Fruit fly (Drosophila melanogaster) whole organism, larva: ENCODE measurements around the gene OtopLc.
A peak's percentile ranks its signal among the peaks of the same experiment; 100 is the strongest.

Experiments
- noc ChIP-seq: fragments of 200-800 bp; sonication (Bioruptor generic); optimal IDR thresholded peaks from 3 replicates; lab custom pipeline; 2019; ENCODE audit warnings: missing biosample characterization, mild to moderate bottlenecking, missing genetic modification characterization, moderate library complexity

The OtopLc gene

DNA sequence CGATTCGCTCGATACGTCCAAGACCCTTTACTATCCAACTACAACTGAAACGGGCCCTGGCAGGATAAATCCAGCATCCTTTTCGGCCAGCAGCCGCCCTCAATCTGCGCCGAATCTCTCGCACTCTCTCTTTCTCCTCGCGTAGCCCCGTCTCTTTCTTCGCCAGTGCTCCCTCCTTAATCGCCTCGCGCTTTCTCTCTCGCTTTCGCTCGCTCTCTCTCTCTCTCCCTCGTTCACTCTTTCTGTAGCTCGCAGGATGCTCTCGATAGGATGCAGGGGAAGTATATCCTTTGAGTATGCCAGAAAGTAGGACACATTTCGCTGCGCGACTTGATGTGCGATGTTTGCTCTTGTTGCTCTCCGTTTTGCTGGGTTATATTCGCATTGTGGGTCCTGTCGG, 25.1 kb downstream of the OtopLc start:
- TF ChIP-seq noc (tag; lab: Kevin White, UChicago), result no peak

DNA sequence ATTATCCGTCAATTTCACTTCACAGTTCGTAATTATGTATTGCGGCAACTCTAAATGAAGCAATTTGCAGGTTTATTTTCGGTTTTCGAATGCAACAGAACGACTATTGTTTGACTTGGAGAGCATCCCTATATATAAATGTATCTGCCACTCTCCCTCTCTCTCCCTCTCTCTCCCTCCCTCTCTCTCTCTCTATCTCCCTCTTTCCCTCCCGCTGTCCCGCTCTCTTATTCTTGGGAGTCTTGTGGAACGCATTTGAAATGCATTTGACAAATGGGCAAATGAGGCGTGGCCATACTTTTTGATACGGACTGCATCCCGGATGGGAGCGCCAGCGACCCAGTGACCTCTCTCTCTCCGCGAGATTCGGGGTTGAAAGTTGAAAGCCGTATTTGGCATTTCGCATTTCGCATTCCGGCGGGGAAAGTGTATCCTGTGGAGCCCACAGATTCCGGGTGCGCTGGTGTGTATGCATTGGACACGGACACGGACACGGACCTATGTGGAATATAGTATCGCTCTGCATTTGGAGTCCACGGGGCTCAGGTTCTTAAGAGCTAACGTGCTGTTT, 26.0 kb downstream of the OtopLc start:
- TF ChIP-seq noc (tag; lab: Kevin White, UChicago), result no peak

DNA sequence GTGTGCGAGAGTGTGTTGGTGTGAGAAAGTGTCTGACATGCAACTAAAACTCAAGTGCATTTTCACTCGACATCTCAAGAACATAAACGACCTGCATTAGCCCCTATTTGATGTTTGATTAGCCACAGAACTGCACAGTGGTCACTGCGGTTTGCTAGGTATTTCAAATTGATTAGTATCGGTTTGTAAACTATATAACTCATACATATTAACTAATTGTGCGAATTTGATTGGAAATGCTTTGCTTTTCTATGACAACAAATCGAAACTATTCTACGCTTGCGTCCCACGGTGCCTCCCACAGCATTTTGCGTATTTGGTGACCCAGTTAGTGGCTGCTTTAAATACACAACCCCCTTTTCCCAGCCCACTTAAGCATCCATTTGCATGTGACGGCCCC, 27.9 kb downstream of the OtopLc start:
- TF ChIP-seq noc (tag; lab: Kevin White, UChicago), result no peak

DNA sequence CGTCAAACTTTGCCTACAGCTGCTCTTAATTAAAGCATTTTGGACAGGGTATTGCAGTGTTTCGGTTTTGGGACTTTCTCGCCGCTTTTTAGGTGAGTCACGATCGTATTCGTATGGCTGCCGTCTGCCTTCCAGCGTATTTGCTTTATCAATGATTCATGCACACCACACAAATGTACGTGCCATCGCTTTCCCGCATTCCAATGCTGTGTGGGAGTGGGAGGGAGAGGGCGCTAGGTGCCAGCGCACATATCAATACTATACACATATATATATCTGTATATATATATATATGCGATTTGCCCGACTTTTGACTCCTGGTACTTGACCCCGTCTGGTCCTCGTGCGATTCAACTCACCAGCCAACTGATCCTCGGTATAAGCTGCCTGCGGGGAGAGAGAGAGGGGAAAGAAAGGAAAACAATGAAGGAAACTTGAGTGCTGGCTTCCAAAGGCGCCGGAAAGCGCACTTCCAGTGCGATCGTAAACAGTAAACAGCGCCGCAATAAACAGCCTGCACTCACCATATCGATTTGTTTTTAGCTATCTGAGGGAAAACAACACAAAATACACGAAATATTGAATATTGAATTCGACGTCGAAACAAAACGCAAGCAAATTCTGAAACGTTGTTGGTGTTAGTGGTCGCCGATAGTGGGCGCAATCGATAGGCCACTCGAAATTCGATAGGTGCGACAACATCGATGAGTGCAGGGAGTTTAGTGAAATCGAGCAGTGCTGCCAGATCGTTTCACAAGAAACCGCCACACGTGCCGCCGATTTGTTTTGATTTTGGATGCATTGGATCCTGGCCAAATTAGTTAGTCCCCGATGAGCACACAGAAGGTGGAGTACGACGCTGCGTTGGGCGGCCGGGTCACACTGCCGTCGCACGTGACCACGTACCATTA, 40.5 kb downstream of the OtopLc start, which contains the start of the genes Mlc-c and Pop1:
Mlc-c (minus strand) TSS at position 647 of the 911 bp plus-strand sequence.
Pop1 (plus strand) TSS at position 756 of the 911 bp plus-strand sequence.
- TF ChIP-seq noc (tag; lab: Kevin White, UChicago), result no peak

DNA sequence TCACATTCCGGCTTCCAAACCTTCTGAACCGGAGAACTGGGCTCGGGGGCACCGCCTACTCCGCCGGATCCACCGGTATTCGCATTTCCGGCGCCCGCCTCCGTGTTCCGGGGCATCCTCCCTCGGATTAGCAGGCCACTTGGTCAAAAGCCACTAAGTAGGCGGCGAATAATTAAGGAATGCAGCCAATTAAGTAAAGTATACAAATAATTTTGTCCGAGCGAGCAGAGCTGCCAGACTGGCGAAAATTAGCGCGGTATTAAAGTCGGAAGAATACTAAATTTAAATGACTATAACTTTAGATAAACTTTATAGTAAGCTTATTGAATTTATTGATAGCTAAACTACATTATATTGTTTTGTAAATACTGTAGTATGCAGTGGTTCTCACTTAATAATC, 44.1 kb downstream of the OtopLc start, which contains the start of gene RhoGAP5A:
RhoGAP5A (minus strand) TSS at position 245 of the 400 bp plus-strand sequence.
- no peak for TF ChIP-seq noc (tag; lab: Kevin White, UChicago)

DNA sequence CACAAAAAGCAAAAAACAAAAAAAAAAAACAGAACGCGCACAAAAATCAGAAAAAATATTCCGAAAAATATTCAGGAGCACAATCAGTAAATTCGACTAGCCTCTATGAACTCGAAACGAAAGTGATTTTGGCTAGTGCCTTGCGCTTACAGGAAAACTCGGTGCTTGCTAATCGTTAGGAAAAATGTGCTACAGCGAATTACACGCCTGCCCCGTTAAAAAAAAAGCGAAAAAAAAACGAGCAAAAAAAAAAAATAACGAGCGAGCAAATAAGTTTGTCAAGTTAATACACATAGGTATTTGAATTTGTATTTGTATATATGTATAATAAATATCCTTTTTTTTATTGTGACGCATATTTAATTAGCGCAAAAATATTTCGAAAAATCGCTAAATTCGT, 46.4 kb downstream of the OtopLc start, which contains the start of gene CG34434:
CG34434 (minus strand) TSS at position 101 of the 400 bp plus-strand sequence.
- no peak for TF ChIP-seq noc (tag; lab: Kevin White, UChicago)

DNA sequence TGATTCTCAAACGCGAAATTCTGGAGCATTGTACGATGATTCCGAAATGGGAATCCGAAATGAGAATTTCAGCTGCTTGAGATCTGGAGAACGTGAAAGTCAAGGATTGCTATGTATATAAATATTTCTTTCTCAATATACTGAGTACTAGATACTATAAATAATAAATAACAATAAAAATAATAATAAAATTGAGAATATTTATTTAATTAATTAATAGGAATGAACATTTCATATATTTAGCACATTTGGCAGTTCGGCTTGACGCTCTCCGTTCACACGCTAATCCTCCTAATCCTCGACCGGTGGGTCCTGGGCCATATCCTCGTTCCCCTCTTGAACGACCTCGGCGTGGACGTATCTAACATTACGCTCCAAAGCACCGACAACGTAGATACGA, 48.3 kb downstream of the OtopLc start, which contains the start of gene CG34435:
CG34435 (minus strand) TSS at position 101 of the 400 bp plus-strand sequence.
- TF ChIP-seq noc (tag; lab: Kevin White, UChicago), result no peak

DNA sequence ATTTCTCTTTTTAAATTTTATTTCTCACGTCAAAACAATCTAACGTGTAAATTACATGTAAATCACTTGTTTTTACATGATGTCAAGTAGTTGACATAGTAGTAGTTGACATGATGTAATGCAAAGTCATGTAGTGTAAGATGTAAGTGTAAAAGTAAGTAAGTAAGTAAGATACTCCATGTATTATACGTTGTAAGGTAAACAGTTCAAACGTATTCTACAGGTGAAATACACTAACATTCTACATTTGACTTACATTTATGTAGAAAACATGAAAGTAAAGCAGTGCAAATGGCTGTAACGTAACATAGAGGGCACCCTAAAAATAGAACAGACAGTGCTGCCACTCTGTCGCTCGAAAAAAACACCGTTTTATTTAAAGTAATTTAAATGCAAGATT, 49.7 kb downstream of the OtopLc start:
- TF ChIP-seq noc (tag; lab: Kevin White, UChicago), result no peak

DNA sequence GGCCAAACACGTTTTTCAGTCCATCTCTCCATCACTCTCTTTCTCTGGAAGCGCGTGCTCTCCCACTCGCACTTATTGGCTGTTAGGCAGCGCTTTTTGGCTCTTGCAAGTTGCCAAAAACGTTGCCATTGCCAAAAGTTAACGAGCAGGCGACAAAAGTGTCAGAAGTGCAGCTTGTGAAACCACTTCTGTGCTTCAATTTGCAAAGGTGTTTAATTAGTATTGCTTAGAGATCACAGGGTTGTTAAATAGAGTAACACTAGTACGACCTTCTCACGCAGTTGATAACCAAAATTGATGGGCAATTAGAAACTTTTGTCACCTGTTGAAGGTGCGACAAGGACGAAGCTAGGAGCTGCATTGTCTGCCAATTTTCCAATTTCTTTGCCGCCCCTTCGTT, 54.2 kb downstream of the OtopLc start:
- TF ChIP-seq noc (tag; lab: Kevin White, UChicago), result no peak

DNA sequence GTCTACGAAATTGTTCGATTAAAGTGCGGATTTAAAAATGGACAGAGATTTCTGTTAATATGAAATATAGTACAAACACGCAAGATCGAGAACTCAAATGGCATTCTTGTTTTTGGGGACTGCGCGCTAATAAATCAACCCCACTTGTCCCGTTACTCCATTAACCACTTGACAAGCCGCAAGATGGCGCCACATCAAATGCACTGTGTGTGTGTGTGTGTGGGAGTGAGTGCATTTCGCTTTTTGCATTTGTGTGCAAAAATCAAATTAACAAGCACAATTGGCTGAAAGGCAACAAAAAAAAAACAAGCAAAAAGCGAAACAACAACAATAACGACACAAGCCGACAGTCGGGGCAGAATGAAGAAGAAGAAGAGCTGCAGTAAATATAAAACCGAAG, 55.0 kb downstream of the OtopLc start:
- TF ChIP-seq noc (tag; lab: Kevin White, UChicago), result no peak

DNA sequence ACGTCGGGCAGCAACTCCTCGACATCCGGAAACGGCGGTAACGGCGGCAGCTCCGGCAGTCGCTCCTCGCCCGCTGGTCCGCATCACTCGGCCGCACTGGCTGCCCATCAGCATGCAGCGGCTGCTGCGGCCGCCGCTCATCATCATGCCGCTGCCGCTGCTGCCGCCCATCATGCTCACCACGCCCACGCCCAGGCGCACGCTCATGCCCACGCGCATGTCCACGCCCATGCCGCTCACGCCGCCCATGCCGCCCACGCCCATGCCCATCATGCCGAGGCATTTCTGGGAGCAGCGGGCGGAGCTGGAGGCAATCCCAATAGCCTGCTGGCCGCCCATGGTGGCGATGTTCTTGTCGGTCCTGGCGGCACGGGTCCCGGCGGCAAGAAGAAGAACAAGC, 56.3 kb downstream of the OtopLc start:
- TF ChIP-seq noc (tag; lab: Kevin White, UChicago), result no peak

DNA sequence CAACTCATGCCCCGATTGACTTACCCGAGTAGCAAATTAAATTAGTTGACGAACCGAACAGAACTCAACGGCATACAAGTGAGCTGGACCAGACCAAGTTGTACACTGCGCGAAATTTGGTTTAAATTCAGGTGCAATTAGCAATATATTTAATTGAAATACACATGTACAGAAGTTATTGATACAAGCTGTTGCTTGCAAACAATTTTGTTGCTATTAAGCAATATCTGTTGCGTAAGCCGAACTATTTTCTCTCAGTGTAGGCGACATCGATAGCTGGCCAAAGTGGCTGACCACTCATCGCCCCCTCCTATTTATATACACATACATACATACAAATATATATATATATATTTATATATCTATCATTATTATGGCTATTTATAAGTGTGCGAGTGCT, 58.5 kb downstream of the OtopLc start:
- peak; percentile 5 for TF ChIP-seq noc (tag; lab: Kevin White, UChicago)

DNA sequence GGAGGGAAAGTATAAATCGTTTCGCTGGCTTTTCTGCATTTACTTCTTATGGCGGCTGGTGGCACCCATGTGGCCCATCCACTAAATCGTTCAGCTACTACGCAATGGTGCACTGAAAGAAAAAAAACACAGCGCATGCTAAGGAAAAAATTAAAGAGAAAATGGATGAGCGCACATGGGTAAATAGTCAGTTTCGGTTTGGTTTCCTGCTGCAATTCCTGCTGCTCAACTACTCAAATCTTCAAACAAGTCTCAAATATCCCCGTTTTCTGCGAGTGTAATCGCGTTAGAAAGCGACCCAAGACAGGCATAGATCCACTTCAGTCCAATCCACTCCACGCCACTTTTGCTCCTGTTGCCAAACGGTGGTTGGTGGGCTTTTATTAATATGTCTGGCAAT, 59.7 kb downstream of the OtopLc start:
- no peak for TF ChIP-seq noc (tag; lab: Kevin White, UChicago)

DNA sequence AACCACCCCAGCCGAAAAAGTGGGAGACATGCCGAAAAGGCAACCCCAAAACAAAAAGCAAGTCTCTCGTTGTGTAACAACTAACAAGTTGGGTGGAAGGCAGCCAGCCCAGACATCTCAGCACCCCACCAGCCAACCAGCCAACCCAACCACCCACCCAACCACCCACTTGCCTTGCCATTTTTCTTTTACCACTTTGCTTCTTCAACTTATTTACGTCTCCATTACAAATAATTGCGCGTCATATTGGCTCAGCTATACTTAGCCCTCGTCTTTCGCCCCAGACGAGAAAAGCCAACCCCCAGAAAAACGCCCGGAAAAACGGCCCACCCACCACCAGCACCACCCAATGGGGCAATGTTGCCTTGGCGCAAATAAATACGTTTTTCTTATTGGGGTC, 60.4 kb downstream of the OtopLc start:
- no peak for TF ChIP-seq noc (tag; lab: Kevin White, UChicago)
